Fruit fly (Drosophila melanogaster) whole organism, embryonic: ENCODE results near the gene shams.
A peak's percentile ranks its signal among the peaks of the same experiment; 100 is the strongest.

ENCODE experiments used
- Awh ChIP-seq: fragments of 200-800 bp; sonication (Bioruptor generic); IDR thresholded peaks from 2 replicates; pipeline ENCODE4, ENCODE4 v1.3.6; 2022; ENCODE audit warnings: missing biosample characterization, missing genetic modification characterization
- Bgb ChIP-seq: fragments of 200-800 bp; sonication (Bioruptor generic); IDR thresholded peaks from 2 replicates; pipeline ENCODE4 v1.3.6; 2022; ENCODE audit warnings: missing biosample characterization, missing genetic modification characterization; ENCODE audit not compliant: partially characterized antibody
- CG10321 ChIP-seq: fragments of 200-800 bp; sonication (Bioruptor generic); IDR thresholded peaks from 2 replicates; pipeline ENCODE4 v1.3.6; 2022; ENCODE audit warnings: missing biosample characterization, missing genetic modification characterization
- CG12299 ChIP-seq: fragments of 200-800 bp; sonication (Bioruptor generic); optimal IDR thresholded peaks from 2 replicates; lab custom pipeline; 2018; ENCODE audit warnings: missing biosample characterization, mild to moderate bottlenecking, missing genetic modification characterization
- CG13287 ChIP-seq: fragments of 200-800 bp; sonication (Bioruptor generic); IDR thresholded peaks from 2 replicates; pipeline ENCODE4 v1.3.6; 2022; ENCODE audit warnings: missing biosample characterization, missing genetic modification characterization; ENCODE audit not compliant: partially characterized antibody
- CG13624 ChIP-seq: fragments of 200-800 bp; sonication (Bioruptor generic); optimal IDR thresholded peaks from 2 replicates; lab custom pipeline; 2016; ENCODE audit warnings: missing biosample characterization, missing genetic modification characterization
- CG17829 ChIP-seq: fragments of 200-800 bp; optimal IDR thresholded peaks from 2 replicates; lab custom pipeline; 2019; ENCODE audit warnings: missing biosample characterization, mild to moderate bottlenecking, missing genetic modification characterization, moderate library complexity
- CG18599 ChIP-seq: fragments of 200-800 bp; sonication (Bioruptor generic); optimal IDR thresholded peaks from 3 replicates; lab custom pipeline; 2017; ENCODE audit warnings: missing biosample characterization, missing genetic modification characterization, mild to moderate bottlenecking, moderate library complexity, missing genetic modification reagents
- CG3065 ChIP-seq: fragments of 200-800 bp; sonication (Bioruptor generic); optimal IDR thresholded peaks from 2 replicates; lab custom pipeline; 2016; ENCODE audit warnings: missing biosample characterization, missing genetic modification characterization
- CG31224 ChIP-seq: fragments of 200-800 bp; sonication (Bioruptor generic); IDR thresholded peaks from 2 replicates; pipeline ENCODE4 v1.3.6; 2022; ENCODE audit warnings: missing biosample characterization, missing genetic modification characterization
- CG34376 ChIP-seq: fragments of 200-800 bp; sonication (Bioruptor generic); optimal IDR thresholded peaks from 2 replicates; lab custom pipeline; 2018; ENCODE audit warnings: missing biosample characterization, mild to moderate bottlenecking, missing genetic modification characterization
- CG4404 ChIP-seq: fragments of 200-800 bp; sonication (Bioruptor generic); IDR thresholded peaks from 2 replicates; pipeline ENCODE4 v1.3.6; 2022; ENCODE audit warnings: missing biosample characterization, missing genetic modification characterization
- CG4854 ChIP-seq: fragments of 200-800 bp; sonication (Bioruptor generic); optimal IDR thresholded peaks from 2 replicates; lab custom pipeline; 2016; ENCODE audit warnings: missing biosample characterization, missing genetic modification characterization, inconsistent platforms
- CG6254 ChIP-seq: fragments of 200-800 bp; sonication (Bioruptor generic); optimal IDR thresholded peaks from 3 replicates; lab custom pipeline; 2017; ENCODE audit warnings: mild to moderate bottlenecking, missing biosample characterization, missing genetic modification reagents, missing genetic modification characterization
- CG6272 ChIP-seq: fragments of 200-800 bp; sonication (Bioruptor generic); IDR thresholded peaks from 2 replicates; pipeline ENCODE4 v1.3.6; 2022; ENCODE audit warnings: missing biosample characterization, missing genetic modification characterization
- CG7963 ChIP-seq: fragments of 200-800 bp; sonication (Bioruptor generic); IDR thresholded peaks from 3 replicates; pipeline ENCODE4 v1.3.6; 2022; ENCODE audit warnings: missing biosample characterization, missing genetic modification characterization; ENCODE audit not compliant: partially characterized antibody
- CG8089 ChIP-seq: fragments of 200-800 bp; sonication (Bioruptor generic); optimal IDR thresholded peaks from 3 replicates; lab custom pipeline; 2016; ENCODE audit warnings: missing biosample characterization, missing genetic modification characterization
- CG8388 ChIP-seq: fragments of 200-800 bp; sonication (Bioruptor generic); optimal IDR thresholded peaks from 2 replicates; lab custom pipeline; 2019; ENCODE audit warnings: missing biosample characterization, mild to moderate bottlenecking, missing genetic modification characterization, moderate library complexity
- Dad ChIP-seq: fragments of 200-800 bp; sonication (Bioruptor generic); optimal IDR thresholded peaks from 3 replicates; lab custom pipeline; 2016; ENCODE audit warnings: missing biosample characterization, missing genetic modification characterization
- Deaf1 ChIP-seq: fragments of 200-800 bp; optimal IDR thresholded peaks from 3 replicates; lab custom pipeline; 2019; ENCODE audit warnings: missing biosample characterization, mild to moderate bottlenecking, missing genetic modification characterization, moderate library complexity
- Dp ChIP-seq: fragments of 200-800 bp; sonication (Bioruptor generic); optimal IDR thresholded peaks from 2 replicates; lab custom pipeline; 2018; ENCODE audit warnings: missing biosample characterization, mild to moderate bottlenecking, missing genetic modification characterization, moderate library complexity
- Ets97D ChIP-seq: fragments of 200-800 bp; sonication (Bioruptor generic); optimal IDR thresholded peaks from 3 replicates; lab custom pipeline; 2016; ENCODE audit warnings: missing biosample characterization, missing genetic modification characterization
- GATAe ChIP-seq: fragments of 200-800 bp; sonication (Bioruptor generic); conservative IDR thresholded peaks from 2 replicates; pipeline ENCODE4 v1.3.6; 2022; ENCODE audit warnings: missing biosample characterization, missing genetic modification characterization
- Gsc ChIP-seq: fragments of 200-800 bp; sonication (Bioruptor generic); IDR thresholded peaks from 2 replicates; pipeline ENCODE4 v1.3.6; 2022; ENCODE audit warnings: missing biosample characterization, missing genetic modification characterization
- MESR4 ChIP-seq: fragments of 200-800 bp; sonication (Bioruptor generic); optimal IDR thresholded peaks from 2 replicates; lab custom pipeline; 2018; ENCODE audit warnings: missing biosample characterization, mild to moderate bottlenecking, missing genetic modification characterization, moderate library complexity
- Myb ChIP-seq: fragments of 200-800 bp; sonication (Bioruptor generic); optimal IDR thresholded peaks from 2 replicates; lab custom pipeline; 2016; ENCODE audit warnings: missing biosample characterization, missing genetic modification characterization
- Rfx ChIP-seq: fragments of 200-800 bp; sonication (Bioruptor generic); IDR thresholded peaks from 2 replicates; pipeline ENCODE4 v1.3.6; 2022; ENCODE audit warnings: missing biosample characterization, missing genetic modification characterization
- Xrp1 ChIP-seq: fragments of 200-800 bp; sonication (Bioruptor generic); IDR thresholded peaks from 2 replicates; pipeline ENCODE4 v1.3.6; 2022; ENCODE audit warnings: missing biosample characterization, missing genetic modification characterization
- ac ChIP-seq: fragments of 200-800 bp; sonication (Bioruptor generic); optimal IDR thresholded peaks from 3 replicates; lab custom pipeline; 2017; ENCODE audit warnings: missing biosample characterization, mild to moderate bottlenecking, missing genetic modification characterization
- amos ChIP-seq: fragments of 200-800 bp; sonication (Bioruptor generic); IDR thresholded peaks from 2 replicates; pipeline ENCODE4 v1.3.6; 2022; ENCODE audit warnings: missing biosample characterization, missing genetic modification characterization; ENCODE audit not compliant: partially characterized antibody
- bab2 ChIP-seq: fragments of 200-800 bp; sonication (Bioruptor generic); optimal IDR thresholded peaks from 2 replicates; lab custom pipeline; 2016; ENCODE audit warnings: missing biosample characterization, missing genetic modification characterization
- bigmax ChIP-seq: fragments of 200-800 bp; sonication (Bioruptor generic); optimal IDR thresholded peaks from 2 replicates; lab custom pipeline; 2018; ENCODE audit warnings: missing biosample characterization, mild to moderate bottlenecking, missing genetic modification characterization
- cg ChIP-seq: fragments of 200-800 bp; sonication (Bioruptor generic); optimal IDR thresholded peaks from 3 replicates; lab custom pipeline; 2019; ENCODE audit warnings: missing biosample characterization, mild to moderate bottlenecking, missing genetic modification characterization, moderate library complexity
- gfzf ChIP-seq: fragments of 200-800 bp; sonication (Bioruptor generic); optimal IDR thresholded peaks from 2 replicates; lab custom pipeline; 2016; ENCODE audit warnings: missing biosample characterization, mild to moderate bottlenecking, missing genetic modification characterization, moderate library complexity
- her ChIP-seq: fragments of 200-800 bp; sonication (Bioruptor generic); optimal IDR thresholded peaks from 2 replicates; lab custom pipeline; 2016; ENCODE audit warnings: missing biosample characterization, missing genetic modification characterization
- hkb ChIP-seq, 2 experiments: fragments of 200-800 bp in 1 of 2; fragments of >200 bp in 1 of 2; sonication (Bioruptor generic) in 1 of 2; IDR thresholded peaks in 1 of 2; optimal IDR thresholded peaks in 1 of 2; 2 replicates each; pipeline versions ENCODE4 v1.3.6 to Lab custom; 2017 to 2022; ENCODE audit warnings: missing biosample characterization in 1 of 2, missing genetic modification characterization in 1 of 2
- kay ChIP-seq: fragments of 200-800 bp; sonication (Bioruptor generic); optimal IDR thresholded peaks from 2 replicates; lab custom pipeline; 2016; ENCODE audit warnings: missing biosample characterization, missing genetic modification characterization
- kni ChIP-seq: fragments of 200-800 bp; sonication (Bioruptor generic); optimal IDR thresholded peaks from 3 replicates; lab custom pipeline; 2017; ENCODE audit warnings: mild to moderate bottlenecking, missing biosample characterization, missing genetic modification reagents, missing genetic modification characterization
- mirr ChIP-seq: fragments of 200-800 bp; sonication (Bioruptor generic); optimal IDR thresholded peaks from 3 replicates; lab custom pipeline; 2018; ENCODE audit warnings: missing biosample characterization, mild to moderate bottlenecking, missing genetic modification characterization
- pan ChIP-seq, 4 experiments: fragments of >200 bp in 3 of 4; fragments of 200-800 bp in 1 of 4; sonication (Bioruptor generic) in 1 of 4; optimal IDR thresholded peaks in 3 of 4; IDR thresholded peaks in 1 of 4; 2 replicates each; pipeline versions ENCODE4 v1.3.6 to Lab custom; 2017 to 2022; ENCODE audit warnings: missing biosample characterization in 2 of 4, missing genetic modification characterization in 2 of 4, mixed read lengths in 1 of 4
- peb ChIP-seq: fragments of 200-800 bp; sonication (Bioruptor generic); IDR thresholded peaks from 2 replicates; pipeline ENCODE4 v1.3.6; 2022; ENCODE audit warnings: missing biosample characterization, missing genetic modification characterization
- phol ChIP-seq: fragments of 200-800 bp; sonication (Bioruptor generic); optimal IDR thresholded peaks from 3 replicates; lab custom pipeline; 2018; ENCODE audit warnings: missing biosample characterization, mild to moderate bottlenecking, missing genetic modification characterization, moderate library complexity
- pros ChIP-seq: fragments of 200-800 bp; sonication (Bioruptor generic); optimal IDR thresholded peaks from 3 replicates; lab custom pipeline; 2019; ENCODE audit warnings: missing biosample characterization, mild to moderate bottlenecking, missing genetic modification characterization, moderate library complexity
- psq ChIP-seq: fragments of 200-800 bp; sonication (Bioruptor generic); optimal IDR thresholded peaks from 2 replicates; lab custom pipeline; 2017; ENCODE audit warnings: missing biosample characterization, missing genetic modification characterization
- rib ChIP-seq: fragments of 200-800 bp; sonication (Bioruptor generic); IDR thresholded peaks from 2 replicates; pipeline ENCODE4 v1.3.6; 2022; ENCODE audit warnings: missing biosample characterization, missing genetic modification characterization
- shn ChIP-seq: fragments of 200-800 bp; sonication (Bioruptor generic); optimal IDR thresholded peaks from 3 replicates; lab custom pipeline; 2016; ENCODE audit warnings: missing biosample characterization, missing genetic modification characterization
- sug ChIP-seq: fragments of 200-800 bp; optimal IDR thresholded peaks from 2 replicates; lab custom pipeline; 2019; ENCODE audit warnings: missing biosample characterization, mild to moderate bottlenecking, missing genetic modification characterization, moderate library complexity
- trem ChIP-seq: fragments of 200-800 bp; optimal IDR thresholded peaks from 3 replicates; lab custom pipeline; 2019; ENCODE audit warnings: missing biosample characterization, mild to moderate bottlenecking, missing genetic modification characterization, moderate library complexity
- tx ChIP-seq: fragments of 200-800 bp; sonication (Bioruptor generic); optimal IDR thresholded peaks from 2 replicates; lab custom pipeline; 2016; ENCODE audit warnings: missing biosample characterization, missing genetic modification characterization
- usp ChIP-seq: fragments of >200 bp; optimal IDR thresholded peaks from 2 replicates; lab custom pipeline; 2017; ENCODE audit warnings: missing biosample characterization, missing genetic modification characterization
- zen ChIP-seq: fragments of 200-800 bp; sonication (Bioruptor generic); optimal IDR thresholded peaks from 3 replicates; lab custom pipeline; 2018; ENCODE audit warnings: missing biosample characterization, mild to moderate bottlenecking, missing genetic modification characterization, moderate library complexity

shams gene

dm6 chr3R:25023056-25023455 lies 51.4 kb downstream of the shams start, which contains the start of gene beta4GalT7 (continued):
- TF ChIP-seq CG34376 (GFP tag; lab: Kevin White, UChicago) (no peak), CG6272 (GFP tag; lab: Robert Waterston, UW) (no peak), MESR4 (GFP tag; lab: Kevin White, UChicago) (peak; percentile 17), CG13624 (no peak), kay (no peak), usp (GFP tag; lab: Kevin White, UChicago) (no peak), bab2 (GFP tag; lab: Kevin White, UChicago) (no peak), Rfx (GFP tag; lab: Robert Waterston, UW) (no peak), CG8089 (GFP tag; lab: Kevin White, UChicago) (no peak), gfzf (peak; percentile 79), CG12299 (no peak), CG31224 (GFP tag; lab: Robert Waterston, UW) (no peak), trem (tag; lab: Kevin White, UChicago) (peak; percentile 7), Deaf1 (tag; lab: Kevin White, UChicago) (no peak), mirr (GFP tag; lab: Kevin White, UChicago) (no peak), amos (peak; percentile 22; the same call in 1 of the 2 replicates), bigmax (no peak), CG10321 (GFP tag; lab: Robert Waterston, UW) (no peak), CG6254 (no peak), CG7963 (GFP tag; lab: Robert Waterston, UW) (no peak), her (GFP tag; lab: Kevin White, UChicago) (no peak), Xrp1 (no peak), tx (GFP tag; lab: Kevin White, UChicago) (no peak), Gsc (no peak), hkb (optimal IDR thresholded peaks at IDR 0.05; lab: Kevin White, UChicago) (no peak), hkb (GFP tag; IDR thresholded peaks at IDR 0.05; lab: Robert Waterston, UW) (no peak), sug (tag; lab: Kevin White, UChicago) (no peak), CG8388 (no peak), Awh (no peak), Myb (peak; percentile 96), CG17829 (tag; lab: Kevin White, UChicago) (no peak), peb (GFP tag; lab: Robert Waterston, UW) (no peak), CG4854 (no peak), ac (no peak), zen (tag; lab: Kevin White, UChicago) (no peak), CG13287 (peak; percentile 46; the same call in 1 of the 2 replicates), Dad (GFP tag; lab: Kevin White, UChicago) (no peak), CG18599 (GFP tag; lab: Kevin White, UChicago) (no peak), phol (tag; lab: Kevin White, UChicago) (no peak), Bgb (no peak), Dp (GFP tag; lab: Kevin White, UChicago) (peak; percentile 84), GATAe (GFP tag; lab: Robert Waterston, UW) (no peak), CG4404 (no peak), psq (GFP tag; lab: Kevin White, UChicago) (no peak), pros (GFP tag; lab: Kevin White, UChicago) (no peak), cg (GFP tag; lab: Kevin White, UChicago) (no peak), rib (no peak), kni (GFP tag; lab: Kevin White, UChicago) (no peak), pan (optimal IDR thresholded peaks at IDR 0.05; lab: Kevin White, UChicago) (no peak), pan (GFP tag; optimal IDR thresholded peaks at IDR 0.05 in 1 of 2, IDR thresholded peaks at IDR 0.05 in 1 of 2) (no peak), shn (GFP tag; lab: Kevin White, UChicago) (no peak), CG3065 (GFP tag; lab: Kevin White, UChicago) (no peak), Ets97D (GFP tag; lab: Kevin White, UChicago) (peak; percentile 10)
